Worm (Caenorhabditis elegans): Measurements from ENCODE around the gene attf-5.

ce11 chrX:780027-780426 is 8.1 kb upstream of the attf-5 start:
- TF ChIP-seq him-1 (tag; optimal IDR thresholded peaks at IDR 0.05) = no peak
- TF ChIP-seq W03F9.2 (tag; optimal IDR thresholded peaks at IDR 0.05) = no peak
